Worm (Caenorhabditis elegans): ENCODE measurements around the gene C34D10.5.

DNA sequence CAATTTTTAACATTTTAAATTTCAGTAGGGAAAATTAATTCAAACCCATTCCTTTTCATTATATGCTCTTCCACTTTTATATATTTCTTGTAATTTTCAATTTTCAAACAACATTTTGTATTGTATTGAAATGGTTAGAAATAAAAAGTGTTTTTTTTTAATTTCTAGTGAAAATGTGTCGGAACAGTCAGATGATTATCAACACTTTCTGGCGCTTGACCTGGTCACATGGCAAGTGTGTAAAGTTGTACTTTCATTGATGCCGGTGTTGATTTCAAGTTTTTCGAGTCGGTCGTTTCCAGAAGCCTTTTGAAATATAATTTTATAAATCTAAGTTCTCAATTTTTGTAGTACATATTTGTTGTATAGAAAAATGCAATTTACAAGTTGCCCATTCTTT lies 8.9 kb downstream of the C34D10.5 start:
- TF ChIP-seq him-1 (tag; optimal IDR thresholded peaks at IDR 0.05): no peak
- TF ChIP-seq dao-5 (tag; optimal IDR thresholded peaks at IDR 0.05): no peak
- no peak for TF ChIP-seq W03F9.2 (tag; optimal IDR thresholded peaks at IDR 0.05)

Measured in whole organism, L4/young adult.